Fruit fly (Drosophila melanogaster) whole organism, pupa: ENCODE data around the gene Sf3b5.

Experiments
- CG14655 ChIP-seq: fragments of 200-800 bp; sonication (Bioruptor generic); optimal IDR thresholded peaks from 3 replicates; lab custom pipeline; 2017; ENCODE audit warnings: mild to moderate bottlenecking, missing biosample characterization, missing genetic modification reagents, missing genetic modification characterization
- CG15710 ChIP-seq: fragments of 200-800 bp; sonication (Bioruptor generic); optimal IDR thresholded peaks from 2 replicates; lab custom pipeline; 2018; ENCODE audit warnings: missing biosample characterization, mild to moderate bottlenecking, missing genetic modification characterization, moderate library complexity
- CG17806 ChIP-seq: fragments of 200-800 bp; sonication (Bioruptor generic); optimal IDR thresholded peaks from 2 replicates; lab custom pipeline; 2018; ENCODE audit warnings: missing biosample characterization, mild to moderate bottlenecking, missing genetic modification characterization, moderate library complexity
- CG34367 ChIP-seq: fragments of 200-800 bp; sonication (Bioruptor generic); optimal IDR thresholded peaks from 2 replicates; lab custom pipeline; 2018; ENCODE audit warnings: missing biosample characterization, mild to moderate bottlenecking, missing genetic modification characterization
- CG4496 ChIP-seq: fragments of 200-800 bp; sonication (Bioruptor generic); IDR thresholded peaks from 3 replicates; pipeline ENCODE4 v1.3.6; 2022; ENCODE audit warnings: missing biosample characterization, missing genetic modification characterization
- CG9948 ChIP-seq: fragments of 200-800 bp; sonication (Bioruptor generic); optimal IDR thresholded peaks from 2 replicates; lab custom pipeline; 2018; ENCODE audit warnings: missing biosample characterization, mild to moderate bottlenecking, missing genetic modification characterization, moderate library complexity

DNA sequence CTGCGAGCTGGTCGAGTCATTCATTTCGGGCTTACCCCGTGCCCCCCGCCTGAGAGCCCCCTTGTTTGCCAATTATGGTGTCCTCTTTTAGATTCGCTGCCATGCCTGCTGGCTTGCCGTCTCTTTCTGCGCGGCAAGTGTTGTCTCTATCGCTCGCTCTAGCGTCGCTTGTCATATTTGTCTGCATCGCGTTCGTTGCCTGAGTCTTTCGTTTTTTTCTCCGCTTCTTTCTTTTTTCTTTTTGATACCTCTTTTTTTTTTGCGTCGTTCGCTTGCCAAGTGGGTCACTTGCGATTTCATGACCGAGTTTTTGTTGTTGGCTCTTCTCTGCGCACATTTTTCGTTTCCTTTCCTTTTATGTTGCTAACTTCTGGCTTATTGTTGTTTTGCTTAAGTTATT lies 43.3 kb downstream of the Sf3b5 start:
- TF ChIP-seq CG4496 (GFP tag; lab: Robert Waterston, UW), result peak; percentile 66; the same call in 1 of the 3 replicates
- TF ChIP-seq CG9948 (tag; lab: Kevin White, UChicago), result peak; percentile 26
- peak; percentile 30 for TF ChIP-seq CG14655 (GFP tag; lab: Kevin White, UChicago)
- peak; percentile 22 for TF ChIP-seq CG34367 (tag; lab: Kevin White, UChicago)
- peak; percentile 28 for TF ChIP-seq CG15710 (tag; lab: Kevin White, UChicago)
- TF ChIP-seq CG17806 (tag; lab: Kevin White, UChicago), result no peak
